Fruit fly (Drosophila melanogaster): ENCODE results near the gene LSm-4.

The LSm-4 gene

DNA sequence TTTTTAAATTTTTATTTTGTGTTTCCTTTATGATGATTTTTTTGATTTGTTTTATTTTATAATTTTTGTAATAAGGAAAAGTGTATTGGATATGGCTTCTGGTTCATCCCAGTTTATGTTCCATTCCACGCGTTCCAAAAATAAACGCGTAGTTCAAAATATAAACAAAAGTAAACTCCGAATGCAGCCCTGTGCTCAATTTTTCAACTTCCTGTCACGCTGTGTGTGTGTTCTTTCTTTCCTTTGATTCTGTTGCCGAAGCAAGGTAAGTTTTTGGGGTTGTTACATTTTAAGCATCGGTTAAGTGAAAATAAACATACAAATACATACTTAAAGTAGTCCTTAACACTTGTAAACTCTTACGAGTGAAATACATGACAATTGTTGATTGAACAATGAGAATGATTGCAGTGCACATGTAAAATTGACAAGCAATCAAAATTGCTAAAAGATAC lies 3.1 kb upstream of the LSm-4 start, which contains the start of the genes Ip259 and RpS27A (continued):
- TF ChIP-seq B-H2 (GFP tag; optimal IDR thresholded peaks at IDR 0.05) (peak; percentile 86), CG14965 (GFP tag; optimal IDR thresholded peaks at IDR 0.05; ENCODE audit: borderline replicate concordance) (no peak), pita (GFP tag; optimal IDR thresholded peaks at IDR 0.05) (no peak), ara (GFP tag; IDR thresholded peaks at IDR 0.05) (no peak), phol (tag; optimal IDR thresholded peaks at IDR 0.05) (peak; percentile 85), TFAM (GFP tag; optimal IDR thresholded peaks at IDR 0.05) (no peak), CG30403 (GFP tag; optimal IDR thresholded peaks at IDR 0.05) (peak; percentile 56), hkb (optimal IDR thresholded peaks at IDR 0.05) (no peak), hkb (GFP tag; IDR thresholded peaks at IDR 0.05) (peak; percentile 68), CG12236 (GFP tag; optimal IDR thresholded peaks at IDR 0.05) (peak; percentile 9), Gsc (GFP tag; IDR thresholded peaks at IDR 0.05) (no peak), CG8359 (GFP tag; optimal IDR thresholded peaks at IDR 0.05; ENCODE audit: borderline replicate concordance) (peak; percentile 60), CG17186 (GFP tag; optimal IDR thresholded peaks at IDR 0.05) (peak; percentile 41), CG7839 (tag; optimal IDR thresholded peaks at IDR 0.05) (peak; percentile 77), ro (GFP tag; IDR thresholded peaks at IDR 0.05) (no peak), CG13894 (tag; optimal IDR thresholded peaks at IDR 0.05) (no peak), Bdp1 (GFP tag; optimal IDR thresholded peaks at IDR 0.05) (no peak), CG15479 (GFP tag; optimal IDR thresholded peaks at IDR 0.05) (no peak), row (GFP tag; IDR thresholded peaks at IDR 0.05) (peak; percentile 81), Hr39 (optimal IDR thresholded peaks at IDR 0.05) (no peak), CkIIα-i1 (GFP tag; IDR thresholded peaks at IDR 0.05) (no peak), Bgb (GFP tag; IDR thresholded peaks at IDR 0.05; ENCODE audit: partially characterized antibody) (peak; percentile 16; the same call in 1 of the 2 replicates), stwl (tag; optimal IDR thresholded peaks at IDR 0.05) (peak; percentile 30), wdn (GFP tag; IDR thresholded peaks at IDR 0.05) (peak; percentile 54; the same call in 1 of the 2 replicates), CG1832 (GFP tag; optimal IDR thresholded peaks at IDR 0.05) (no peak), CG16815 (GFP tag; optimal IDR thresholded peaks at IDR 0.05) (peak; percentile 6), Hr78 (GFP tag; optimal IDR thresholded peaks at IDR 0.05) (no peak), Adf1 (GFP tag; IDR thresholded peaks at IDR 0.05) (peak; percentile 37), Dbx (GFP tag; IDR thresholded peaks at IDR 0.05) (peak; percentile 88), CG14667 (GFP tag; IDR thresholded peaks at IDR 0.05) (no peak; the same call in 1 of the 2 replicates), CG12155 (GFP tag; optimal IDR thresholded peaks at IDR 0.05) (peak; percentile 33), CG33557 (GFP tag; optimal IDR thresholded peaks at IDR 0.05) (peak; percentile 69), BEAF-32 (GFP tag; optimal IDR thresholded peaks at IDR 0.05) (peak; percentile 40), CG12769 (tag; optimal IDR thresholded peaks at IDR 0.05) (no peak), MTF-1 (GFP tag; optimal IDR thresholded peaks at IDR 0.05; ENCODE audit: borderline replicate concordance) (no peak), CG6765 (GFP tag; optimal IDR thresholded peaks at IDR 0.05) (peak; percentile 86), CG3726 (GFP tag; IDR thresholded peaks at IDR 0.05) (no peak), CG10462 (GFP tag; optimal IDR thresholded peaks at IDR 0.05) (no peak), HLH54F (GFP tag; optimal IDR thresholded peaks at IDR 0.05) (peak; percentile 58), CG4730 (GFP tag; IDR thresholded peaks at IDR 0.05) (peak; percentile 35; the same call in 1 of the 2 replicates), Lhr (GFP tag; optimal IDR thresholded peaks at IDR 0.05) (peak; percentile 74), ERR (GFP tag; optimal IDR thresholded peaks at IDR 0.05) (no peak), gsb-n (tag; optimal IDR thresholded peaks at IDR 0.05) (peak; percentile 67), hbn (GFP tag; IDR thresholded peaks at IDR 0.05; ENCODE audit: partially characterized antibody) (no peak), Spps (tag; optimal IDR thresholded peaks at IDR 0.05) (peak; percentile 21), HmgD (GFP tag; optimal IDR thresholded peaks at IDR 0.05) (peak; percentile 35), Blimp-1 (GFP tag; optimal IDR thresholded peaks at IDR 0.05) (no peak), CG12942 (GFP tag; optimal IDR thresholded peaks at IDR 0.05) (peak; percentile 58), Eip74EF (GFP tag; optimal IDR thresholded peaks at IDR 0.05) (peak in 1 of 2 experiments; percentile 64), PHDP (tag; optimal IDR thresholded peaks at IDR 0.05) (peak; percentile 71)

All from whole organism, embryonic.